Worm (Caenorhabditis elegans) whole organism, L2 larva: ENCODE data around the gene pct-1.

Experiments
- C34F6.9 ChIP-seq: fragments of 150-350 bp; optimal IDR thresholded peaks from 2 replicates; lab custom pipeline; 2014; ENCODE audit warnings: missing biosample characterization, missing genetic modification characterization
- F13H6.1 ChIP-seq: sonication (generic microtip); optimal IDR thresholded peaks from 2 replicates; lab custom pipeline; 2016; ENCODE audit warnings: missing genetic modification characterization, missing compliant biosample characterization
- R02D3.7 ChIP-seq: fragments of 150-350 bp; optimal IDR thresholded peaks from 2 replicates; lab custom pipeline; 2014; ENCODE audit warnings: missing biosample characterization, missing genetic modification characterization
- Y55F3AM.14 ChIP-seq: fragments of 200-800 bp; sonication (Bioruptor generic); optimal IDR thresholded peaks from 2 replicates; lab custom pipeline; 2018; ENCODE audit warnings: mild to moderate bottlenecking, missing genetic modification characterization, missing compliant biosample characterization
- ZK546.5 ChIP-seq: sonication (generic microtip); optimal IDR thresholded peaks from 2 replicates; lab custom pipeline; 2017; ENCODE audit warnings: missing biosample characterization, missing genetic modification characterization
- alr-1 ChIP-seq: fragments of 150-350 bp; optimal IDR thresholded peaks from 2 replicates; lab custom pipeline; 2014; ENCODE audit warnings: missing biosample characterization, missing genetic modification characterization
- ama-1 ChIP-seq: fragments of 150-350 bp; optimal IDR thresholded peaks from 2 replicates; lab custom pipeline; 2018; ENCODE audit warnings: inconsistent platforms
- blmp-1 ChIP-seq: sonication (generic microtip); optimal IDR thresholded peaks from 2 replicates; lab custom pipeline; 2017; ENCODE audit warnings: missing genetic modification characterization, mild to moderate bottlenecking, missing compliant biosample characterization, antibody characterized with exemption, moderate library complexity; ENCODE audit not compliant: insufficient read depth
- ceh-16 ChIP-seq: fragments of 150-350 bp; optimal IDR thresholded peaks from 2 replicates; lab custom pipeline; 2014; ENCODE audit warnings: missing biosample characterization, missing genetic modification characterization
- ceh-82 ChIP-seq: fragments of 150-350 bp; optimal IDR thresholded peaks from 2 replicates; lab custom pipeline; 2014; ENCODE audit warnings: missing biosample characterization, missing genetic modification characterization
- crh-2 ChIP-seq: sonication (generic microtip); optimal IDR thresholded peaks from 2 replicates; lab custom pipeline; 2017; ENCODE audit warnings: missing biosample characterization, missing genetic modification characterization
- dmd-4 ChIP-seq: sonication (generic microtip); optimal IDR thresholded peaks from 2 replicates; lab custom pipeline; 2017; ENCODE audit warnings: missing biosample characterization, missing genetic modification characterization
- egl-27 ChIP-seq: sonication (generic microtip); optimal IDR thresholded peaks from 3 replicates; lab custom pipeline; 2017; ENCODE audit warnings: missing biosample characterization, missing genetic modification reagents, missing genetic modification characterization
- elt-1 ChIP-seq: fragments of 150-350 bp; optimal IDR thresholded peaks from 2 replicates; lab custom pipeline; 2014; ENCODE audit warnings: missing biosample characterization, missing genetic modification characterization
- elt-3 ChIP-seq: sonication (generic microtip); optimal IDR thresholded peaks from 2 replicates; lab custom pipeline; 2017; ENCODE audit warnings: missing biosample characterization, missing genetic modification characterization
- fos-1 ChIP-seq: fragments of 150-350 bp; optimal IDR thresholded peaks from 2 replicates; lab custom pipeline; 2014; ENCODE audit warnings: missing biosample characterization, missing genetic modification characterization
- gmeb-1 ChIP-seq: fragments of 150-350 bp; optimal IDR thresholded peaks from 2 replicates; lab custom pipeline; 2014; ENCODE audit warnings: missing biosample characterization, missing genetic modification characterization
- lin-11 ChIP-seq: fragments of 150-350 bp; sonication (generic microtip); optimal IDR thresholded peaks from 2 replicates; lab custom pipeline; 2014; ENCODE audit warnings: missing biosample characterization, missing genetic modification characterization, inconsistent platforms, mixed read lengths
- lin-13 ChIP-seq: fragments of 150-350 bp; optimal IDR thresholded peaks from 2 replicates; lab custom pipeline; 2014; ENCODE audit warnings: missing biosample characterization, missing genetic modification reagents, missing genetic modification characterization
- lin-39 ChIP-seq: fragments of 150-350 bp; optimal IDR thresholded peaks from 2 replicates; lab custom pipeline; 2014; ENCODE audit warnings: missing biosample characterization, missing genetic modification reagents, missing genetic modification characterization
- lsy-2 ChIP-seq, 2 experiments: fragments of 150-350 bp in 1 of 2; sonication (generic microtip) in 1 of 2; optimal IDR thresholded peaks; 2 replicates each; lab custom pipeline; 2014 to 2017; ENCODE audit warnings: missing biosample characterization in 2 of 2, missing genetic modification characterization in 2 of 2
- mbf-1 ChIP-seq: sonication (generic microtip); optimal IDR thresholded peaks from 2 replicates; lab custom pipeline; 2017; ENCODE audit warnings: missing biosample characterization, missing genetic modification characterization
- mdl-1 ChIP-seq, 2 experiments: fragments of 150-350 bp in 1 of 2; sonication (generic microtip) in 1 of 2; optimal IDR thresholded peaks; 2 replicates each; lab custom pipeline; 2017; ENCODE audit warnings: missing biosample characterization in 2 of 2, missing genetic modification characterization in 2 of 2
- nhr-11 ChIP-seq: fragments of 150-350 bp; optimal IDR thresholded peaks from 2 replicates; lab custom pipeline; 2014; ENCODE audit warnings: missing biosample characterization, missing genetic modification characterization
- nhr-12 ChIP-seq: fragments of 150-350 bp; optimal IDR thresholded peaks from 2 replicates; lab custom pipeline; 2014; ENCODE audit warnings: missing biosample characterization, missing genetic modification characterization
- nhr-129 ChIP-seq: fragments of 150-350 bp; optimal IDR thresholded peaks from 2 replicates; lab custom pipeline; 2014; ENCODE audit warnings: missing biosample characterization, missing genetic modification characterization
- nhr-21 ChIP-seq: fragments of 150-350 bp; optimal IDR thresholded peaks from 2 replicates; lab custom pipeline; 2014; ENCODE audit warnings: missing biosample characterization, missing genetic modification characterization
- nhr-23 ChIP-seq: fragments of 150-350 bp; optimal IDR thresholded peaks from 2 replicates; lab custom pipeline; 2014; ENCODE audit warnings: missing biosample characterization, missing genetic modification reagents, missing genetic modification characterization
- nhr-25 ChIP-seq: fragments of 150-350 bp; sonication (generic microtip); optimal IDR thresholded peaks from 3 replicates; lab custom pipeline; 2014; ENCODE audit warnings: missing biosample characterization, missing genetic modification characterization
- peb-1 ChIP-seq: fragments of 150-350 bp; optimal IDR thresholded peaks from 2 replicates; lab custom pipeline; 2014; ENCODE audit warnings: missing biosample characterization, missing genetic modification characterization
- sma-3 ChIP-seq: sonication (generic microtip); optimal IDR thresholded peaks from 2 replicates; lab custom pipeline; 2016; ENCODE audit warnings: missing genetic modification reagents, missing genetic modification characterization, missing compliant biosample characterization
- sma-9 ChIP-seq, 2 experiments: fragments of 150-350 bp in 1 of 2; sonication (generic microtip) in 1 of 2; optimal IDR thresholded peaks; 2 replicates each; lab custom pipeline; 2014 to 2016; ENCODE audit warnings: missing genetic modification characterization in 2 of 2, mild to moderate bottlenecking in 1 of 2, missing biosample characterization in 1 of 2, missing compliant biosample characterization in 1 of 2, missing genetic modification reagents in 1 of 2, moderate library complexity in 1 of 2
- snpc-4 ChIP-seq: fragments of 150-350 bp; optimal IDR thresholded peaks from 2 replicates; lab custom pipeline; 2014; ENCODE audit warnings: missing biosample characterization, missing genetic modification characterization
- unc-39 ChIP-seq: fragments of 150-350 bp; optimal IDR thresholded peaks from 2 replicates; lab custom pipeline; 2014; ENCODE audit warnings: missing biosample characterization, missing genetic modification characterization
- unc-55 ChIP-seq: fragments of 150-350 bp; sonication (generic microtip); optimal IDR thresholded peaks from 3 replicates; lab custom pipeline; 2014; ENCODE audit warnings: missing biosample characterization, missing genetic modification reagents, missing genetic modification characterization
- zag-1 ChIP-seq: fragments of 150-350 bp; optimal IDR thresholded peaks from 2 replicates; lab custom pipeline; 2014; ENCODE audit warnings: missing biosample characterization, missing genetic modification characterization
- ztf-4 ChIP-seq: fragments of 150-350 bp; optimal IDR thresholded peaks from 2 replicates; lab custom pipeline; 2014; ENCODE audit warnings: missing biosample characterization, missing genetic modification characterization

Gene pct-1

ce11 chrIV:8199824-8200223 is 23.5 kb downstream of the pct-1 start:
- TF ChIP-seq nhr-25 (tag; lab: Kevin White, UChicago) (no peak), nhr-21 (no peak), fos-1 (tag; lab: Kevin White, UChicago) (peak; percentile 94), zag-1 (tag; lab: Kevin White, UChicago) (no peak), crh-2 (tag; lab: Kevin White, UChicago) (peak; percentile 8)

ce11 chrIV:8201133-8201532 is 24.9 kb downstream of the pct-1 start, which contains the start of gene glrx-22:
glrx-22 (minus strand) TSS chrIV:8201233.
- TF ChIP-seq ZK546.5 (no peak), mdl-1 (tag; optimal IDR thresholded peaks at IDR 0.05; lab: Kevin White, UChicago) (no peak), egl-27 (tag; lab: Kevin White, UChicago) (no peak), lin-13 (GFP tag; lab: Kevin White, UChicago) (no peak), snpc-4 (tag; lab: Kevin White, UChicago) (no peak), dmd-4 (tag; lab: Kevin White, UChicago) (no peak), R02D3.7 (tag; lab: Kevin White, UChicago) (no peak), lsy-2 (tag; optimal IDR thresholded peaks at IDR 0.05; lab: Kevin White, UChicago) (no peak), nhr-129 (no peak), C34F6.9 (no peak)

ce11 chrIV:8203555-8203954 is 27.3 kb downstream of the pct-1 start:
- no peak for TF ChIP-seq nhr-21
- TF ChIP-seq elt-3 (tag; lab: Kevin White, UChicago): no peak
- no peak for TF ChIP-seq zag-1 (tag; lab: Kevin White, UChicago)
- TF ChIP-seq lin-11 (tag; lab: Kevin White, UChicago): no peak
- TF ChIP-seq mdl-1 (tag; optimal IDR thresholded peaks at IDR 0.05; lab: Kevin White, UChicago): no peak
- TF ChIP-seq ama-1: no peak
- no peak for TF ChIP-seq mbf-1 (tag; lab: Kevin White, UChicago)
- no peak for TF ChIP-seq blmp-1 (tag; lab: Kevin White, UChicago)
- TF ChIP-seq elt-1 (tag; lab: Kevin White, UChicago): no peak
- no peak for TF ChIP-seq F13H6.1 (tag; lab: Kevin White, UChicago)
- no peak for TF ChIP-seq C34F6.9
- TF ChIP-seq lsy-2 (tag; optimal IDR thresholded peaks at IDR 0.05; lab: Kevin White, UChicago): no peak
- TF ChIP-seq nhr-11: no peak
- TF ChIP-seq ceh-82 (tag; lab: Kevin White, UChicago): no peak
- no peak for TF ChIP-seq unc-39 (tag; lab: Kevin White, UChicago)
- no peak for TF ChIP-seq sma-3 (GFP tag; lab: Kevin White, UChicago)
- no peak for TF ChIP-seq dmd-4 (tag; lab: Kevin White, UChicago)
- no peak for TF ChIP-seq nhr-23 (tag; lab: Kevin White, UChicago)
- TF ChIP-seq nhr-12 (tag; lab: Kevin White, UChicago): no peak

- TF ChIP-seq peb-1 (tag; lab: Kevin White, UChicago) (no peak), fos-1 (tag; lab: Kevin White, UChicago) (peak; percentile 43), C34F6.9 (peak; percentile 46), blmp-1 (tag; lab: Kevin White, UChicago) (no peak), lin-13 (GFP tag; lab: Kevin White, UChicago) (no peak), mdl-1 (tag; optimal IDR thresholded peaks at IDR 0.05; lab: Kevin White, UChicago) (no peak), sma-9 (GFP tag; optimal IDR thresholded peaks at IDR 0.05; lab: Kevin White, UChicago) (no peak), sma-9 (tag; optimal IDR thresholded peaks at IDR 0.05; lab: Kevin White, UChicago) (no peak), ceh-16 (tag; lab: Kevin White, UChicago) (no peak), nhr-11 (no peak), F13H6.1 (tag; lab: Kevin White, UChicago) (no peak), lin-11 (tag; lab: Kevin White, UChicago) (no peak)
- TF ChIP-seq, all 48 proteins: peak for 2
Measured at ce11 chrIV:8205272-8206098, 29.2 kb downstream of the pct-1 start, which contains the start of gene hgrs-1. hgrs-1 (minus strand) TSS chrIV:8206048.

- TF ChIP-seq snpc-4 (tag; lab: Kevin White, UChicago) (no peak), ceh-16 (tag; lab: Kevin White, UChicago) (no peak), R02D3.7 (tag; lab: Kevin White, UChicago) (no peak), ztf-4 (tag; lab: Kevin White, UChicago) (no peak), unc-55 (GFP tag; lab: Kevin White, UChicago) (no peak), alr-1 (tag; lab: Kevin White, UChicago) (no peak), mbf-1 (tag; lab: Kevin White, UChicago) (no peak), ceh-82 (tag; lab: Kevin White, UChicago) (no peak), zag-1 (tag; lab: Kevin White, UChicago) (no peak), elt-3 (tag; lab: Kevin White, UChicago) (no peak), nhr-11 (no peak), lin-39 (tag; lab: Kevin White, UChicago) (no peak), lin-13 (GFP tag; lab: Kevin White, UChicago) (no peak), dmd-4 (tag; lab: Kevin White, UChicago) (no peak), lsy-2 (tag; optimal IDR thresholded peaks at IDR 0.05; lab: Kevin White, UChicago) (no peak), unc-39 (tag; lab: Kevin White, UChicago) (no peak), Y55F3AM.14 (GFP tag; lab: Kevin White, UChicago) (no peak), fos-1 (tag; lab: Kevin White, UChicago) (no peak), ZK546.5 (no peak), gmeb-1 (tag; lab: Kevin White, UChicago) (no peak)
Measured at ce11 chrIV:8206314-8206713, 30.0 kb downstream of the pct-1 start, which contains the start of gene svh-1. svh-1 (plus strand) TSS chrIV:8206614.
